Worm (Caenorhabditis elegans): ENCODE results near the gene C06C3.12.
A peak's percentile ranks its signal among the peaks of the same experiment; 100 is the strongest.

Gene C06C3.12

ce11 chrII:9345794-9346193, 29.1 kb upstream of the C06C3.12 start:
- TF ChIP-seq blmp-1 (tag; optimal IDR thresholded peaks at IDR 0.05) (peak; percentile 55), snpc-4 (tag; optimal IDR thresholded peaks at IDR 0.05) (no peak), nhr-85 (tag) (peak; percentile 64), efl-1 (optimal IDR thresholded peaks at IDR 0.05) (no peak), efl-1 (GFP tag; optimal IDR thresholded peaks at IDR 0.05 in 1 of 2) (peak in 1 of 2 experiments; percentile 30), nhr-77 (tag; optimal IDR thresholded peaks at IDR 0.05) (no peak), nhr-84 (tag; optimal IDR thresholded peaks at IDR 0.05) (no peak), nhr-237 (tag; optimal IDR thresholded peaks at IDR 0.05) (no peak)

DNA sequence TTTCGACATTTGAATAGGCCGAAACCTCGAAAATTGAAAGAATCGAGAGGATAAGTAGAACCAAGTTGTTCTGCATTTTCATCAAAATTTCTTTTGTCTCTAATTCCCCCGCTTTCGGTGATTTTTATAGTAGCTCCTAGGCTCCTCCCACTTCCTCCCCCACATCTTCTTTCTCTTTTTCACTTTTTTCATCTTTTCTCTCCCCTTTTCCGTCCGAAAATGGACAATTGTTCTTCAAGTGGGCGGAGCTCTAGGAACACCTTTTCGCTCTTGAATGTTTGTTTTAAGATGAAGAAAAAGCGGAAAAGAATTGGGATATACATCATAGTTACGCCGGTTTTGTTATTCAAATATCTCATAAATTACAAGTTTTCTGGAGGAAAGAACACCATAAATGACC, 28.4 kb upstream of the C06C3.12 start, which contains the start of gene F42A8.1:
TSS of gene F42A8.1 (minus strand) at position 101 of the 400 bp plus-strand sequence.
- TF ChIP-seq blmp-1 (tag; optimal IDR thresholded peaks at IDR 0.05) (peak; percentile 57), egl-27 (tag; optimal IDR thresholded peaks at IDR 0.05) (no peak)

ce11 chrII:9347444-9347843, 27.5 kb upstream of the C06C3.12 start:
- no peak for TF ChIP-seq vab-15 (tag; optimal IDR thresholded peaks at IDR 0.05)
- TF ChIP-seq unc-130 (tag; optimal IDR thresholded peaks at IDR 0.05), result no peak
- no peak for TF ChIP-seq xbp-1 (tag; optimal IDR thresholded peaks at IDR 0.05)
- no peak for TF ChIP-seq dpl-1 (GFP tag; optimal IDR thresholded peaks at IDR 0.05)
- TF ChIP-seq dsc-1 (tag; optimal IDR thresholded peaks at IDR 0.05), result no peak
- TF ChIP-seq hpl-2 (GFP tag; optimal IDR thresholded peaks at IDR 0.05), result no peak
- no peak for TF ChIP-seq isw-1 (GFP tag; IDR thresholded peaks at IDR 0.05)
- no peak for TF ChIP-seq nhr-11 (tag; optimal IDR thresholded peaks at IDR 0.05)

DNA sequence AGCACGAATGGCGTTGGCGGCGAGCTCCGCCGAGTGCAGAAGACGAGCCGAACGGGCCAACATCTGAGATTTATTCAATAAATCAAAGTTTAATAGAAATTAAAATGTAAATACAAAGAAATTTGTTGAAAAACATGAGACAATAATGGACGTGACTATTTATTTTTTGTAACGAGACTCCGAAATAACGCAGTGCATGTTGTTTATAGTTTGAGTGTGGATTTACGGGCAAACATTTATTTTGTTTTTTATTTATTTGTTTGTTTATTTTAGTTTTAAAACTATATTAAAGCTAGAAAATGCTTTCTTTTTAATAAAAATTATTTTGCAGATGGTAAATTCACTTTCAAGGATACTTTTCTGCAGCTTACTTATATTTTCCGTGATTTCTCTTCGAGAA, 22.2 kb upstream of the C06C3.12 start, which contains the start of the genes sdhb-1 and cup-15:
TSS of gene sdhb-1 (minus strand) at position 63 of the 400 bp plus-strand sequence.
TSS of gene cup-15 (plus strand) at position 332 of the 400 bp plus-strand sequence.
- TF ChIP-seq lin-14 (GFP tag; optimal IDR thresholded peaks at IDR 0.05), result peak; percentile 27
- no peak for TF ChIP-seq nhr-11 (tag; optimal IDR thresholded peaks at IDR 0.05)
- no peak for TF ChIP-seq mef-2 (tag; optimal IDR thresholded peaks at IDR 0.05)
- peak; percentile 31 for TF ChIP-seq nhr-71 (tag; optimal IDR thresholded peaks at IDR 0.05)
- no peak for TF ChIP-seq pag-3 (tag; optimal IDR thresholded peaks at IDR 0.05; ENCODE audit: borderline replicate concordance, insufficient read depth)
- TF ChIP-seq blmp-1 (tag; optimal IDR thresholded peaks at IDR 0.05), result peak; percentile 27
- peak; percentile 26 to 53 for TF ChIP-seq lsy-2 (tag; optimal IDR thresholded peaks at IDR 0.05)
- no peak for TF ChIP-seq xbp-1 (tag; optimal IDR thresholded peaks at IDR 0.05)
- TF ChIP-seq lin-35 (GFP tag; optimal IDR thresholded peaks at IDR 0.05), result peak in 1 of 2 experiments; percentile 53
- TF ChIP-seq dsc-1 (tag; optimal IDR thresholded peaks at IDR 0.05), result no peak
- TF ChIP-seq rnt-1 (tag; optimal IDR thresholded peaks at IDR 0.05), result no peak
- TF ChIP-seq efl-3 (GFP tag; optimal IDR thresholded peaks at IDR 0.05), result no peak
- no peak for TF ChIP-seq pax-3 (tag; optimal IDR thresholded peaks at IDR 0.05)
- no peak for TF ChIP-seq nhr-84 (tag; optimal IDR thresholded peaks at IDR 0.05)
- TF ChIP-seq grh-1 (GFP tag; IDR thresholded peaks at IDR 0.05), result no peak
- TF ChIP-seq mep-1 (tag; optimal IDR thresholded peaks at IDR 0.05), result no peak
- peak; percentile 13 to 14 for TF ChIP-seq efl-1 (optimal IDR thresholded peaks at IDR 0.05)
- no peak for TF ChIP-seq efl-1 (GFP tag; optimal IDR thresholded peaks at IDR 0.05 in 1 of 2)
- TF ChIP-seq tlp-1 (tag; optimal IDR thresholded peaks at IDR 0.05), result no peak
- TF ChIP-seq sox-4 (tag; optimal IDR thresholded peaks at IDR 0.05), result no peak
- TF ChIP-seq nhr-12 (tag; optimal IDR thresholded peaks at IDR 0.05), result no peak
- TF ChIP-seq snu-23 (GFP tag; optimal IDR thresholded peaks at IDR 0.05), result peak; percentile 1
- TF ChIP-seq dpl-1 (GFP tag; optimal IDR thresholded peaks at IDR 0.05), result peak in 2 of 3 experiments; percentile 0 to 46
- no peak for TF ChIP-seq zag-1 (tag; optimal IDR thresholded peaks at IDR 0.05)

- no peak for TF ChIP-seq irx-1 (tag; optimal IDR thresholded peaks at IDR 0.05)
- no peak for TF ChIP-seq fkh-10 (GFP tag; optimal IDR thresholded peaks at IDR 0.05)
- TF ChIP-seq lin-39 (tag; optimal IDR thresholded peaks at IDR 0.05), result no peak
- no peak for TF ChIP-seq F16B12.6 (tag; optimal IDR thresholded peaks at IDR 0.05)
- no peak for TF ChIP-seq fos-1 (tag; optimal IDR thresholded peaks at IDR 0.05)
- no peak for TF ChIP-seq hlh-17 (GFP tag; optimal IDR thresholded peaks at IDR 0.05; ENCODE audit: borderline replicate concordance)
- TF ChIP-seq tbx-2 (tag; optimal IDR thresholded peaks at IDR 0.05), result peak; percentile 5
- no peak for TF ChIP-seq nhr-11 (tag; optimal IDR thresholded peaks at IDR 0.05)
- peak; percentile 4 for TF ChIP-seq xbp-1 (tag; optimal IDR thresholded peaks at IDR 0.05)
- TF ChIP-seq nhr-28 (tag; optimal IDR thresholded peaks at IDR 0.05), result no peak
- TF ChIP-seq efl-3 (GFP tag; optimal IDR thresholded peaks at IDR 0.05), result no peak
- TF ChIP-seq ceh-63 (GFP tag; optimal IDR thresholded peaks at IDR 0.05), result no peak
- TF ChIP-seq alr-1 (tag; optimal IDR thresholded peaks at IDR 0.05; ENCODE audit: borderline replicate concordance), result no peak
- TF ChIP-seq lir-3 (tag; optimal IDR thresholded peaks at IDR 0.05; ENCODE audit: poor library complexity), result no peak
- no peak for TF ChIP-seq sup-37 (GFP tag; optimal IDR thresholded peaks at IDR 0.05)
- TF ChIP-seq skn-1 (tag; optimal IDR thresholded peaks at IDR 0.05), result peak; percentile 34
- TF ChIP-seq nhr-84 (tag; optimal IDR thresholded peaks at IDR 0.05), result no peak
- no peak for TF ChIP-seq tlp-1 (tag; optimal IDR thresholded peaks at IDR 0.05)
These were observed 18.2 kb upstream of the C06C3.12 start for ce11 chrII:9356723-9357122.
